Fruit fly (Drosophila melanogaster): ENCODE data around the gene PVRAP.

DNA sequence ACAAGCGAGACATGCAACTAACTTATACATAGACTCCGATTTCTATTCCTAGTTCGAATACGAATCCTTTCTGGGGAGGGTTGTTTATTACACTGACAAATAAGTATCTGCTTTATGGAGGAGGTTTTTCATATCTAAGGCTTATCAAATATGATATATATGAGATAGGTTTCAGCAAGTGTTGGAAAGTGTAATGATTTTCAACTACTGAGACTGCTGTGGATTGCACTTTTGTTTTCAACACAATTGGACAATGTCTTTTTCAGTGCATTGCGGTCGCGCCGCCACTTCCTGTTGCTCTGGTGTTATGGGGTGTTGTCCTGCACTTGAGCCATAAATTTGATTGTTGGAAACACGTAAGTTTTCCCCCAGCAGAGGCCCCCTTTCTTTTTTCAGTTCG, 9.4 kb upstream of the PVRAP start:
- no peak for TF ChIP-seq CTCF (optimal IDR thresholded peaks at IDR 0.05)
- TF ChIP-seq CG8478 (optimal IDR thresholded peaks at IDR 0.05): no peak
